Fruit fly (Drosophila melanogaster): ENCODE measurements around the gene CG14694.
A peak's percentile ranks its signal among the peaks of the same experiment; 100 is the strongest.

DNA sequence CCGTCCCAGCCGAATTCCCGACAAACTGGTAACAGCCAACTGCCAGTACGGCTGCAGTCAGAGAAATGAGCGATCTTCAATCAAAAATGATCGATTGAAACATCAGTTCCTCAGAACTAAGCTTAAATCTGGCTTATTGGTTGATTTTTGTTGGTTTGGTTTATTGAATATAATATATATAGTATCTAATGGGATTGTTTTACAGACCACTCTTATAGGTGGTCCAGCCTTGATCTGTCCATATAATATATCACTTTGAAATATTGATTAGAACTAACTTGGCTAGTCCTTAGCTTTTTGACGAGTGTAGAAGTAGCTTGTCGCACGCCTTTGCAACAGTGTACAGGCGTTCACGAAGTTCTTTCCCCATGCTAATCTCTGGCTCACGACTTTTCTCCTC, 17.2 kb downstream of the CG14694 start:
- TF ChIP-seq CG17806 (tag; optimal IDR thresholded peaks at IDR 0.05) (peak; percentile 42), gl (tag; optimal IDR thresholded peaks at IDR 0.05) (peak; percentile 11), CG9948 (tag; optimal IDR thresholded peaks at IDR 0.05) (peak; percentile 37), Snoo (tag; optimal IDR thresholded peaks at IDR 0.05) (no peak), EcR (GFP tag; optimal IDR thresholded peaks at IDR 0.05) (no peak), Pif1A (GFP tag; optimal IDR thresholded peaks at IDR 0.05) (no peak), D1 (tag; optimal IDR thresholded peaks at IDR 0.05) (no peak), Pif1B (GFP tag; optimal IDR thresholded peaks at IDR 0.05) (no peak), fd96Ca (GFP tag; IDR thresholded peaks at IDR 0.05) (no peak)

All from whole organism, pupa.